Worm (Caenorhabditis elegans) whole organism, late embryonic: Measurements from ENCODE around the gene oac-14.

Experiments
- C08G9.2 ChIP-seq: sonication (generic microtip); optimal IDR thresholded peaks from 2 replicates; lab custom pipeline; 2016; ENCODE audit warnings: mild to moderate bottlenecking, missing genetic modification characterization, moderate library complexity, missing compliant biosample characterization
- C38D4.7 ChIP-seq: fragments of 200-800 bp; sonication (Bioruptor generic); optimal IDR thresholded peaks from 2 replicates; lab custom pipeline; 2018; ENCODE audit warnings: mild to moderate bottlenecking, missing genetic modification characterization, moderate library complexity, missing compliant biosample characterization
- K02D7.2 ChIP-seq: sonication (generic microtip); optimal IDR thresholded peaks from 2 replicates; lab custom pipeline; 2017; ENCODE audit warnings: mild to moderate bottlenecking, missing genetic modification characterization, missing compliant biosample characterization
- K09A11.1 ChIP-seq: sonication (generic microtip); optimal IDR thresholded peaks from 2 replicates; lab custom pipeline; 2017; ENCODE audit warnings: antibody characterized with exemption, mild to moderate bottlenecking, missing genetic modification characterization, missing compliant biosample characterization; ENCODE audit not compliant: insufficient read depth
- T23F11.4 ChIP-seq: fragments of 200-800 bp; sonication (Bioruptor generic); optimal IDR thresholded peaks from 2 replicates; lab custom pipeline; 2018; ENCODE audit warnings: mild to moderate bottlenecking, missing genetic modification characterization, missing compliant biosample characterization
- ceh-14 ChIP-seq: sonication (generic microtip); optimal IDR thresholded peaks from 2 replicates; lab custom pipeline; 2016; ENCODE audit warnings: missing genotype, missing genetic modification characterization, missing compliant biosample characterization
- ceh-18 ChIP-seq: sonication (generic microtip); optimal IDR thresholded peaks from 2 replicates; lab custom pipeline; 2016; ENCODE audit warnings: missing genetic modification characterization, missing compliant biosample characterization
- ceh-19 ChIP-seq: fragments of 200-800 bp; sonication (Bioruptor generic); optimal IDR thresholded peaks from 2 replicates; lab custom pipeline; 2018; ENCODE audit warnings: mild to moderate bottlenecking, missing genetic modification characterization, missing compliant biosample characterization
- ceh-2 ChIP-seq: sonication (generic microtip); optimal IDR thresholded peaks from 2 replicates; lab custom pipeline; 2016; ENCODE audit warnings: missing genotype, missing genetic modification characterization, missing compliant biosample characterization
- ceh-24 ChIP-seq: sonication (generic microtip); optimal IDR thresholded peaks from 2 replicates; lab custom pipeline; 2016; ENCODE audit warnings: mild to moderate bottlenecking, missing genetic modification characterization, missing compliant biosample characterization
- ceh-30 ChIP-seq: fragments of 150-350 bp; optimal IDR thresholded peaks from 2 replicates; lab custom pipeline; 2014; ENCODE audit warnings: missing biosample characterization, missing genetic modification characterization
- ceh-45 ChIP-seq: fragments of 200-800 bp; sonication (Bioruptor generic); IDR thresholded peaks from 2 replicates; pipeline ENCODE4 v1.3.6; 2022; ENCODE audit warnings: missing genetic modification reagents, missing genetic modification characterization, missing compliant biosample characterization
- ceh-48 ChIP-seq: sonication (generic microtip); optimal IDR thresholded peaks from 2 replicates; lab custom pipeline; 2016; ENCODE audit warnings: missing genetic modification characterization, inconsistent platforms, missing compliant biosample characterization
- ceh-6 ChIP-seq: fragments of 200-800 bp; sonication (Bioruptor generic); optimal IDR thresholded peaks from 2 replicates; lab custom pipeline; 2018; ENCODE audit warnings: mild to moderate bottlenecking, missing genetic modification characterization, missing compliant biosample characterization
- ceh-9 ChIP-seq: sonication (generic microtip); optimal IDR thresholded peaks from 2 replicates; lab custom pipeline; 2016; ENCODE audit warnings: mild to moderate bottlenecking, missing genetic modification characterization, inconsistent platforms, missing compliant biosample characterization
- elt-2 ChIP-seq: sonication (generic microtip); optimal IDR thresholded peaks from 2 replicates; lab custom pipeline; 2016; ENCODE audit warnings: missing genetic modification reagents, missing genetic modification characterization, missing compliant biosample characterization
- ets-4 ChIP-seq: sonication (generic microtip); optimal IDR thresholded peaks from 2 replicates; lab custom pipeline; 2016; ENCODE audit warnings: missing genetic modification characterization, missing compliant biosample characterization
- eyg-1 ChIP-seq: sonication (generic microtip); optimal IDR thresholded peaks from 2 replicates; lab custom pipeline; 2016; ENCODE audit warnings: missing genotype, missing genetic modification characterization, missing compliant biosample characterization
- fax-1 ChIP-seq: sonication (generic microtip); optimal IDR thresholded peaks from 2 replicates; lab custom pipeline; 2016; ENCODE audit warnings: missing genotype, missing genetic modification characterization, missing compliant biosample characterization
- fkh-10 ChIP-seq: fragments of 150-350 bp; optimal IDR thresholded peaks from 2 replicates; lab custom pipeline; 2014; ENCODE audit warnings: missing biosample characterization, missing genetic modification reagents, missing genetic modification characterization
- fkh-6 ChIP-seq: sonication (generic microtip); optimal IDR thresholded peaks from 2 replicates; lab custom pipeline; 2016; ENCODE audit warnings: missing genetic modification characterization, missing compliant biosample characterization
- gmeb-2 ChIP-seq: sonication (generic microtip); optimal IDR thresholded peaks from 2 replicates; lab custom pipeline; 2016; ENCODE audit warnings: missing genetic modification characterization, inconsistent platforms, missing compliant biosample characterization
- hlh-6 ChIP-seq: sonication (generic microtip); optimal IDR thresholded peaks from 2 replicates; lab custom pipeline; 2016; ENCODE audit warnings: missing genotype, missing genetic modification characterization, missing compliant biosample characterization
- hlh-8 ChIP-seq: sonication (generic microtip); optimal IDR thresholded peaks from 2 replicates; lab custom pipeline; 2016; ENCODE audit warnings: missing genotype, missing genetic modification characterization, missing compliant biosample characterization
- lim-6 ChIP-seq: sonication (generic microtip); optimal IDR thresholded peaks from 2 replicates; lab custom pipeline; 2016; ENCODE audit warnings: missing genetic modification characterization, missing compliant biosample characterization
- lin-11 ChIP-seq: fragments of 200-800 bp; sonication (Bioruptor generic); optimal IDR thresholded peaks from 2 replicates; lab custom pipeline; 2018; ENCODE audit warnings: mild to moderate bottlenecking, missing genetic modification characterization, missing compliant biosample characterization
- mec-3 ChIP-seq: sonication (generic microtip); optimal IDR thresholded peaks from 2 replicates; lab custom pipeline; 2016; ENCODE audit warnings: borderline replicate concordance, missing genetic modification characterization, missing compliant biosample characterization
- nfya-1 ChIP-seq: sonication (generic microtip); optimal IDR thresholded peaks from 2 replicates; lab custom pipeline; 2017; ENCODE audit warnings: missing genetic modification characterization, mild to moderate bottlenecking, missing compliant biosample characterization, antibody characterized with exemption, moderate library complexity
- nhr-11 ChIP-seq: fragments of 150-350 bp; optimal IDR thresholded peaks from 2 replicates; lab custom pipeline; 2014; ENCODE audit warnings: missing biosample characterization, missing genetic modification characterization
- nhr-232 ChIP-seq: sonication (generic microtip); optimal IDR thresholded peaks from 2 replicates; lab custom pipeline; 2016; ENCODE audit warnings: missing genetic modification characterization, missing compliant biosample characterization
- pag-3 ChIP-seq: sonication (generic microtip); optimal IDR thresholded peaks from 2 replicates; lab custom pipeline; 2016; ENCODE audit warnings: missing compliant biosample characterization, missing genetic modification characterization, borderline replicate concordance
- pat-9 ChIP-seq: fragments of 200-800 bp; sonication (Bioruptor generic); optimal IDR thresholded peaks from 2 replicates; lab custom pipeline; 2018; ENCODE audit warnings: mild to moderate bottlenecking, missing genetic modification characterization, moderate library complexity, missing compliant biosample characterization
- pax-1 ChIP-seq: fragments of 150-350 bp; optimal IDR thresholded peaks from 2 replicates; lab custom pipeline; 2014; ENCODE audit warnings: missing biosample characterization, missing genetic modification characterization
- pha-2 ChIP-seq: sonication (generic microtip); optimal IDR thresholded peaks from 2 replicates; lab custom pipeline; 2017; ENCODE audit warnings: mild to moderate bottlenecking, missing genetic modification characterization, missing compliant biosample characterization
- pha-4 ChIP-seq: fragments of 150-350 bp; optimal IDR thresholded peaks from 2 replicates; lab custom pipeline; 2018; ENCODE audit warnings: missing biosample characterization, missing genetic modification reagents, missing genetic modification characterization
- pqm-1 ChIP-seq: sonication (generic microtip); optimal IDR thresholded peaks from 2 replicates; lab custom pipeline; 2016; ENCODE audit warnings: missing genetic modification characterization, missing compliant biosample characterization
- pros-1 ChIP-seq: fragments of 150-350 bp; optimal IDR thresholded peaks from 2 replicates; lab custom pipeline; 2014; ENCODE audit warnings: missing biosample characterization, missing genetic modification reagents, missing genetic modification characterization
- ref-2 ChIP-seq: sonication (generic microtip); optimal IDR thresholded peaks from 2 replicates; lab custom pipeline; 2016; ENCODE audit warnings: missing genetic modification characterization, missing compliant biosample characterization
- rnt-1 ChIP-seq: sonication (generic microtip); optimal IDR thresholded peaks from 2 replicates; lab custom pipeline; 2016; ENCODE audit warnings: missing genetic modification characterization, missing compliant biosample characterization
- sdc-2 ChIP-seq: sonication (generic microtip); optimal IDR thresholded peaks from 2 replicates; lab custom pipeline; 2016; ENCODE audit warnings: missing genotype, missing genetic modification characterization, missing compliant biosample characterization
- sox-2 ChIP-seq: fragments of 200-800 bp; sonication (Bioruptor generic); IDR thresholded peaks from 2 replicates; pipeline ENCODE4 v1.3.6; 2022; ENCODE audit warnings: missing genetic modification reagents, missing genetic modification characterization, missing compliant biosample characterization
- syd-9 ChIP-seq: sonication (generic microtip); optimal IDR thresholded peaks from 2 replicates; lab custom pipeline; 2016; ENCODE audit warnings: mild to moderate bottlenecking, missing genetic modification characterization, moderate library complexity, missing compliant biosample characterization
- tbx-7 ChIP-seq: sonication (generic microtip); optimal IDR thresholded peaks from 2 replicates; lab custom pipeline; 2016; ENCODE audit warnings: missing genotype, missing genetic modification characterization, missing compliant biosample characterization
- unc-3 ChIP-seq, 2 experiments: fragments of 200-800 bp in 1 of 2; sonication (Bioruptor generic) in 1 of 2; sonication (generic microtip) in 1 of 2; conservative IDR thresholded peaks in 1 of 2; optimal IDR thresholded peaks in 1 of 2; 2 replicates each; pipeline versions ENCODE4 v1.3.6 to Lab custom; 2016 to 2022; ENCODE audit warnings: missing compliant biosample characterization in 2 of 2, missing genetic modification characterization in 2 of 2, missing genetic modification reagents in 1 of 2
- ztf-16 ChIP-seq: sonication (generic microtip); optimal IDR thresholded peaks from 2 replicates; lab custom pipeline; 2017; ENCODE audit warnings: missing genetic modification characterization, missing compliant biosample characterization

The oac-14 gene

DNA sequence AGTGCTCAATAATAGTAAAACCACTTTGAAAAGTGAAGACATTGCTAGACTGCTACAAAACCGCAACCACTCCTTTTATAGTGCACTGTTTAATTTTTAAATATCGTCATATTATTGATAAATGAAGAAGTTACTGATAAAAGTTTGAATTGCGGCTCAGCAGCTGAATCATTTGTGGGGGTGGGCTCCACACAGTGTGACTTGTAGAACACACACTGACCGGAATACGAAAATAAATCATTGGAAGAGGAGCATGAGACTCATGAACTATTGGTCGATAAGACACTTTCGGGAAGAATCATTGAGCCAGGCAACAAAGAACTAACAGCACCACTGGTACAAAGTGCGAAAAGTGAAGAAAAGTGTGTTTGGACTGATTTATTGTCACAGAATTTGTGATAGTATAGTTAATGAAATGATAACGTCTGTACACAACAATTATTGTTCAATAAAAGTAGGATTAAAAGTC lies at the start of gene oac-14:
Gene oac-14, minus strand, starts transcription at position 51 of the 469 bp plus-strand sequence.
- TF ChIP-seq ztf-16 (no peak), ceh-18 (tag; lab: Kevin White, UChicago) (no peak), elt-2 (peak; percentile 54)
- TF ChIP-seq, all 69 proteins: peak for 1

DNA sequence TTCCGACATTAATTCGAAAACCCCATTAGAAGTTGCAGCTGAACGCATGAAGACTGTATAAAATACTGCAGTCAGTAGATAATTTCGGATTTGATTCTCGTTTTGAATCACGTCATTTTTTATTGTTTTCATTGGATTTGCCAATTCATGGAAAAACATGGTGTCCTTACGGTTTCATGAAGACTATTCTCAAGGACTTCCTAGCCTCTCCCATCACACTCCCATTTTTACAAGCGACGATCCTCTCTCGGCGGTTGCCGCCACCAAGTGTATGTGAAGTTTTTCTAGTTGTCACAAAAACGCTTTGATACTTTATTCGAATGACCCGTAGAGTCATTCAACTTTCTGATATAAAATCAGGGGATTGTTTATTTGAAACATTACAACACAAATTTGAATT lies 48.0 kb upstream of the oac-14 start:
- TF ChIP-seq elt-2 (no peak), tbx-7 (no peak), lim-6 (tag; lab: Kevin White, UChicago) (no peak), ceh-24 (no peak), sox-2 (GFP tag; lab: Robert Waterston, UW) (no peak), eyg-1 (no peak), ceh-45 (GFP tag; lab: Robert Waterston, UW) (no peak), K09A11.1 (no peak), ceh-14 (no peak), fax-1 (tag; lab: Kevin White, UChicago) (no peak), ref-2 (no peak), ceh-6 (GFP tag; lab: Kevin White, UChicago) (no peak), ceh-48 (tag; lab: Kevin White, UChicago) (no peak), nhr-11 (tag; lab: Kevin White, UChicago) (no peak), rnt-1 (tag; lab: Kevin White, UChicago) (no peak), ceh-9 (tag; lab: Kevin White, UChicago) (no peak), pqm-1 (tag; lab: Kevin White, UChicago) (no peak), ceh-2 (no peak), unc-3 (GFP tag; conservative IDR thresholded peaks at IDR 0.05; lab: Robert Waterston, UW) (no peak), unc-3 (tag; optimal IDR thresholded peaks at IDR 0.05; lab: Kevin White, UChicago) (no peak)
- TF ChIP-seq, all 69 proteins: peak for 0

DNA sequence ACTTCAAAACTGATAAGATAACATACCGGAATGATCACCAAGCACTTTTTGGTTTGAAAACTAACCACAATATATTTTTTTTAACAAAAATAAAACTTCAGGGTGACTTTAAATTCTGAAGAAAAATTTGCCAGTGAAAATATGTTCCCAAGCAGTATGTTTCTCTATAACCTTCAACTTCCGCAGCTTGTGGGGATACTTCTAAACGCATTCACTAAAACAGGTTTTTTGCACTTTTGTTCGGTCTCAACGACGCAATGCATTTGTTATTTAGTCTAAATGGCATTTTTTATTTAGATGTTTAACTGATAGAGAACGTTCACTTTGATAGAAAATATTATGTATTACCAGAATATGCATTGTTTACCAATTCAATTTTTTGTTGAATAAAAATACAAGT lies 47.4 kb upstream of the oac-14 start:
- TF ChIP-seq ets-4 (tag; lab: Kevin White, UChicago) (no peak), C38D4.7 (GFP tag; lab: Kevin White, UChicago) (no peak), syd-9 (tag; lab: Kevin White, UChicago) (no peak), fkh-10 (GFP tag; lab: Kevin White, UChicago) (no peak), tbx-7 (no peak), ceh-2 (no peak), lim-6 (tag; lab: Kevin White, UChicago) (no peak), K09A11.1 (no peak), ceh-19 (GFP tag; lab: Kevin White, UChicago) (no peak), mec-3 (tag; lab: Kevin White, UChicago) (no peak), nhr-232 (tag; lab: Kevin White, UChicago) (no peak)

DNA sequence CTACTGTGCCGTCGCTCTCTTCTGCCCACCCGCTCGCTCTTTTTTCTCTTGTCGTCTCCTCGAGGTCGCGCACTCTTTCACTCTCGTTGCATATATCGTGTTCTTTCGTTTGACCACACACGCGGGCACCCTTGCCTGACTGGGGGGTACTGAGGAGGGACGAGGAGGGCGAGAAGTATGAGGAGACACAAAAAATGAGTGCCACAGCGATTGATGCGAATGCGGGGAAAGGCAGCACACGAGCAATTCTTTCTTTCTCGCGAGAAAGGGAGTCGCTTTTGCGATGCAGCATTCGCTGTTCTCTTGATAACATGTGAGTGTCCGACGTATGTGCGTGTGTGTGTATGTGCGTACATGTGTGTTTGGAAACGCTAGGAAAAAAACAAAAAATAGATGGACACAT lies 46.7 kb upstream of the oac-14 start:
- TF ChIP-seq hlh-6 (peak; percentile 91), syd-9 (tag; lab: Kevin White, UChicago) (peak; percentile 74), pha-4 (no peak), nfya-1 (tag; lab: Kevin White, UChicago) (peak; percentile 75), ceh-30 (tag; lab: Kevin White, UChicago) (peak; percentile 52), hlh-8 (tag; lab: Kevin White, UChicago) (peak; percentile 56), gmeb-2 (peak; percentile 10), sdc-2 (tag; lab: Kevin White, UChicago) (peak; percentile 81), pat-9 (tag; lab: Kevin White, UChicago) (no peak), pros-1 (tag; lab: Kevin White, UChicago) (peak; percentile 42), ceh-9 (tag; lab: Kevin White, UChicago) (no peak), ceh-6 (GFP tag; lab: Kevin White, UChicago) (peak; percentile 22), ztf-16 (peak; percentile 9), K02D7.2 (tag; lab: Kevin White, UChicago) (peak; percentile 16), pag-3 (tag; lab: Kevin White, UChicago) (peak; percentile 3), pax-1 (tag; lab: Kevin White, UChicago) (no peak), rnt-1 (tag; lab: Kevin White, UChicago) (peak; percentile 72), ceh-24 (no peak), pha-2 (peak; percentile 77), C38D4.7 (GFP tag; lab: Kevin White, UChicago) (no peak), lin-11 (tag; lab: Kevin White, UChicago) (no peak), lim-6 (tag; lab: Kevin White, UChicago) (no peak), T23F11.4 (GFP tag; lab: Kevin White, UChicago) (peak; percentile 14), fkh-6 (peak; percentile 35), ceh-18 (tag; lab: Kevin White, UChicago) (peak; percentile 85), C08G9.2 (tag; lab: Kevin White, UChicago) (peak; percentile 40), mec-3 (tag; lab: Kevin White, UChicago) (peak; percentile 52), ets-4 (tag; lab: Kevin White, UChicago) (peak; percentile 26)
